Worm (Caenorhabditis elegans) whole organism, young adult: ENCODE data around the gene C32H11.3.

Experiments used
- Y53G8AR.9 ChIP-seq: fragments of 200-800 bp; sonication (Bioruptor generic); conservative IDR thresholded peaks from 2 replicates; pipeline ENCODE4 v1.3.6; 2022; ENCODE audit warnings: missing genetic modification reagents, missing genetic modification characterization, missing compliant biosample characterization
- Y56A3A.18 ChIP-seq: fragments of 200-800 bp; sonication (Bioruptor generic); IDR thresholded peaks from 2 replicates; pipeline ENCODE4 v1.3.6; 2022; ENCODE audit warnings: missing genetic modification reagents, missing genetic modification characterization, missing compliant biosample characterization
- akir-1 ChIP-seq: fragments of 200-800 bp; sonication (Bioruptor generic); optimal IDR thresholded peaks from 2 replicates; lab custom pipeline; 2018; ENCODE audit warnings: mild to moderate bottlenecking, missing genetic modification characterization, moderate library complexity, missing compliant biosample characterization
- bed-2 ChIP-seq: fragments of 200-800 bp; sonication (Bioruptor generic); IDR thresholded peaks from 2 replicates; pipeline ENCODE4 v1.3.6; 2022; ENCODE audit warnings: missing genetic modification reagents, missing genetic modification characterization, missing compliant biosample characterization
- chd-7 ChIP-seq: sonication (generic microtip); optimal IDR thresholded peaks from 2 replicates; lab custom pipeline; 2016; ENCODE audit warnings: mild to moderate bottlenecking, missing genetic modification characterization, moderate library complexity, missing compliant biosample characterization
- dox-1 ChIP-seq: fragments of 200-800 bp; sonication (Bioruptor generic); IDR thresholded peaks from 2 replicates; pipeline ENCODE4 v1.3.6; 2022; ENCODE audit warnings: missing genetic modification reagents, missing genetic modification characterization, missing compliant biosample characterization
- ets-4 ChIP-seq: fragments of 200-800 bp; sonication (Bioruptor generic); optimal IDR thresholded peaks from 2 replicates; lab custom pipeline; 2018; ENCODE audit warnings: mild to moderate bottlenecking, missing genetic modification characterization, missing compliant biosample characterization
- nhr-80 ChIP-seq: sonication (generic microtip); optimal IDR thresholded peaks from 2 replicates; lab custom pipeline; 2016; ENCODE audit warnings: missing genetic modification characterization, missing compliant biosample characterization
- snpc-4 ChIP-seq, 5 experiments: fragments of 150-350 bp in 1 of 5; sonication (generic microtip) in 4 of 5; optimal IDR thresholded peaks; 2 replicates each; lab custom pipeline; 2014 to 2018; ENCODE audit warnings: missing genetic modification characterization in 5 of 5, missing biosample characterization in 3 of 5, antibody characterized with exemption in 2 of 5, mild to moderate bottlenecking in 2 of 5, missing compliant biosample characterization in 2 of 5, missing genotype in 2 of 5, moderate library complexity in 2 of 5, missing genetic modification reagents in 1 of 5

DNA sequence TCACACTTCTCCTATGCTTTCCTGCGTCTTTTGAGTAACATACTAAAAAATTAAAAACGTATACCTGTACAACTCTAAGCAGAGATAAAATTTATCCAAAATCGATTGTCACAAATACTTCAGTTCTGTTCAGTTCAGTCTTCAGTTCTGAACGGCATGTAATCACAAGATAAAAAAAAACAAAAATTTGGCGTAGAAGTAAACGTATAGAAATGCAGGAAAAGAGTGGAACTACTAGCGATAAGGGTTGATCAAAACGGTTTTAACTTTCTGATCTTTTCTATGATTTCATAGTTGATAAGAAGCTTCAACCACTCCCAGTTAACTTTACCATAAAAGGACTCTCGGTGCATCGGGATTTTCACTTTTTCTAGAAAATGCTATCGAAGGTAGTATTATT, 46.7 kb downstream of the C32H11.3 start, which contains the start of gene dod-22:
- TF ChIP-seq snpc-4 (GFP tag; optimal IDR thresholded peaks at IDR 0.05; lab: Kevin White, UChicago), result no peak
- TF ChIP-seq snpc-4 (tag; optimal IDR thresholded peaks at IDR 0.05; lab: Kevin White, UChicago), result no peak
- TF ChIP-seq bed-2, result no peak
- no peak for TF ChIP-seq Y56A3A.18 (GFP tag; lab: Robert Waterston, UW)
- no peak for TF ChIP-seq akir-1
- TF ChIP-seq ets-4 (GFP tag; lab: Kevin White, UChicago), result no peak
- no peak for TF ChIP-seq dox-1 (GFP tag; lab: Robert Waterston, UW)
- TF ChIP-seq nhr-80 (tag; lab: Kevin White, UChicago), result no peak
- TF ChIP-seq chd-7 (tag; lab: Kevin White, UChicago), result no peak
- no peak for TF ChIP-seq Y53G8AR.9 (GFP tag; lab: Robert Waterston, UW)
